Fruit fly (Drosophila melanogaster): ENCODE measurements around the gene PolE2.

PolE2 gene

dm6 chr3L:5882209-5882403, 15.1 kb downstream of the PolE2 start, which contains the start of gene CG13287:
Gene CG13287, plus strand, starts transcription at chr3L:5882304.
- TF ChIP-seq salr (GFP tag; optimal IDR thresholded peaks at IDR 0.05) (no peak), Hr39 (GFP tag; optimal IDR thresholded peaks at IDR 0.05) (no peak), CG10669 (GFP tag; optimal IDR thresholded peaks at IDR 0.05) (no peak), CG8319 (GFP tag; optimal IDR thresholded peaks at IDR 0.05) (no peak), CG10631 (GFP tag; optimal IDR thresholded peaks at IDR 0.05) (no peak)

- TF ChIP-seq Gug (GFP tag; IDR thresholded peaks at IDR 0.05) (no peak), CG6792 (GFP tag; optimal IDR thresholded peaks at IDR 0.05) (peak; percentile 28), topi (GFP tag; optimal IDR thresholded peaks at IDR 0.05) (no peak), Eip78C (GFP tag) (no peak), CG15336 (GFP tag; IDR thresholded peaks at IDR 0.05) (no peak), CG32006 (GFP tag; optimal IDR thresholded peaks at IDR 0.05) (no peak), net (GFP tag; optimal IDR thresholded peaks at IDR 0.05) (no peak), Sox102F (GFP tag; optimal IDR thresholded peaks at IDR 0.05) (peak; percentile 26), salr (GFP tag; optimal IDR thresholded peaks at IDR 0.05) (no peak), CG6808 (GFP tag; optimal IDR thresholded peaks at IDR 0.05) (no peak), Sox15 (GFP tag; optimal IDR thresholded peaks at IDR 0.05) (no peak), CG34406 (GFP tag; optimal IDR thresholded peaks at IDR 0.05) (peak; percentile 18), dsx (GFP tag; optimal IDR thresholded peaks at IDR 0.05; ENCODE audit: poor library complexity, severe bottlenecking) (no peak), CG7368 (GFP tag; optimal IDR thresholded peaks at IDR 0.05) (no peak), cyc (GFP tag; optimal IDR thresholded peaks at IDR 0.05) (no peak), CG9139 (GFP tag; optimal IDR thresholded peaks at IDR 0.05) (no peak), Met (GFP tag; optimal IDR thresholded peaks at IDR 0.05) (peak; percentile 63), achi (GFP tag; optimal IDR thresholded peaks at IDR 0.05) (peak; percentile 30), fd59A (GFP tag; optimal IDR thresholded peaks at IDR 0.05) (peak; percentile 18), eg (GFP tag; IDR thresholded peaks at IDR 0.05) (no peak), Eip93F (GFP tag; optimal IDR thresholded peaks at IDR 0.05) (no peak), CG8119 (GFP tag; IDR thresholded peaks at IDR 0.05) (0 out of 3 replicates have a peak, but pooled peaks have one; percentile 13), Hr39 (GFP tag; optimal IDR thresholded peaks at IDR 0.05) (peak; percentile 22), CG8319 (GFP tag; optimal IDR thresholded peaks at IDR 0.05) (no peak), Ets21C (GFP tag; optimal IDR thresholded peaks at IDR 0.05) (peak; percentile 4), Hr4 (GFP tag; optimal IDR thresholded peaks at IDR 0.05) (no peak), CG3032 (tag; optimal IDR thresholded peaks at IDR 0.05) (no peak), Smox (GFP tag; optimal IDR thresholded peaks at IDR 0.05) (peak; percentile 49), spab (GFP tag; optimal IDR thresholded peaks at IDR 0.05) (no peak), CG6276 (GFP tag; optimal IDR thresholded peaks at IDR 0.05) (no peak), CG6163 (GFP tag; IDR thresholded peaks at IDR 0.05) (no peak), svp (GFP tag) (no peak), OdsH (GFP tag; optimal IDR thresholded peaks at IDR 0.05) (peak; percentile 20), esn (GFP tag; optimal IDR thresholded peaks at IDR 0.05) (no peak), lz (GFP tag; optimal IDR thresholded peaks at IDR 0.05) (no peak), CG6854 (GFP tag; optimal IDR thresholded peaks at IDR 0.05) (no peak), Eip75B (GFP tag; optimal IDR thresholded peaks at IDR 0.05) (no peak), CG10669 (GFP tag; optimal IDR thresholded peaks at IDR 0.05) (no peak), Sox14 (GFP tag; optimal IDR thresholded peaks at IDR 0.05) (peak; percentile 27), fd85E (GFP tag; optimal IDR thresholded peaks at IDR 0.05) (no peak), CG3919 (GFP tag; optimal IDR thresholded peaks at IDR 0.05) (no peak), CG31627 (GFP tag; optimal IDR thresholded peaks at IDR 0.05) (peak; percentile 43), ss (GFP tag; optimal IDR thresholded peaks at IDR 0.05) (no peak), dac (GFP tag; optimal IDR thresholded peaks at IDR 0.05) (no peak), pdm3 (GFP tag; optimal IDR thresholded peaks at IDR 0.05) (peak; percentile 31), CG11294 (GFP tag; IDR thresholded peaks at IDR 0.05) (no peak), Hr38 (GFP tag; optimal IDR thresholded peaks at IDR 0.05) (no peak), fkh (GFP tag; optimal IDR thresholded peaks at IDR 0.05) (no peak)
These were observed 15.7 kb downstream of the PolE2 start for dm6 chr3L:5881310-5882208.

Measured in whole organism, prepupa.